Fruit fly (Drosophila melanogaster) whole organism, embryonic: ENCODE data around the gene Dbp21E2.

ENCODE experiments used
- CG10321 ChIP-seq: fragments of 200-800 bp; sonication (Bioruptor generic); IDR thresholded peaks from 2 replicates; pipeline ENCODE4 v1.3.6; 2022; ENCODE audit warnings: missing biosample characterization, missing genetic modification characterization
- CG10654 ChIP-seq: fragments of 200-800 bp; sonication (Bioruptor generic); optimal IDR thresholded peaks from 2 replicates; lab custom pipeline; 2016; ENCODE audit warnings: missing biosample characterization, missing genetic modification characterization
- CG12236 ChIP-seq: fragments of 200-800 bp; sonication (Bioruptor generic); optimal IDR thresholded peaks from 2 replicates; lab custom pipeline; 2016; ENCODE audit warnings: missing biosample characterization, missing genetic modification characterization
- CG12942 ChIP-seq: fragments of 200-800 bp; sonication (Bioruptor generic); optimal IDR thresholded peaks from 3 replicates; lab custom pipeline; 2016; ENCODE audit warnings: missing biosample characterization, missing genetic modification characterization
- CG16813 ChIP-seq: fragments of 200-800 bp; sonication (Bioruptor generic); IDR thresholded peaks from 3 replicates; pipeline ENCODE4 v1.3.6; 2022; ENCODE audit warnings: missing biosample characterization, missing genetic modification characterization; ENCODE audit not compliant: partially characterized antibody
- CG18262 ChIP-seq: fragments of 200-800 bp; optimal IDR thresholded peaks from 3 replicates; lab custom pipeline; 2019; ENCODE audit warnings: missing biosample characterization, mild to moderate bottlenecking, missing genetic modification characterization, moderate library complexity
- CG2199 ChIP-seq: fragments of 200-800 bp; sonication (Bioruptor generic); IDR thresholded peaks from 3 replicates; pipeline ENCODE4 v1.3.6; 2022; ENCODE audit warnings: missing biosample characterization, missing genetic modification characterization
- CG30431 ChIP-seq: fragments of 200-800 bp; sonication (Bioruptor generic); optimal IDR thresholded peaks from 2 replicates; lab custom pipeline; 2017; ENCODE audit warnings: missing biosample characterization, missing genetic modification characterization
- CG43689 ChIP-seq: fragments of 200-800 bp; sonication (Bioruptor generic); IDR thresholded peaks from 2 replicates; pipeline ENCODE4 v1.3.6; 2022; ENCODE audit warnings: missing biosample characterization, missing genetic modification characterization
- CG5953 ChIP-seq: fragments of 200-800 bp; sonication (Bioruptor generic); IDR thresholded peaks from 2 replicates; pipeline ENCODE4 v1.3.6; 2022; ENCODE audit warnings: missing biosample characterization, missing genetic modification characterization
- CG6854 ChIP-seq: fragments of 200-800 bp; sonication (Bioruptor generic); optimal IDR thresholded peaks from 3 replicates; lab custom pipeline; 2017; ENCODE audit warnings: missing biosample characterization, mild to moderate bottlenecking, missing genetic modification characterization
- CG8359 ChIP-seq: fragments of 200-800 bp; sonication (Bioruptor generic); optimal IDR thresholded peaks from 2 replicates; lab custom pipeline; 2017; ENCODE audit warnings: missing biosample characterization, mild to moderate bottlenecking, missing genetic modification characterization, borderline replicate concordance
- CG8944 ChIP-seq: fragments of 200-800 bp; sonication (Bioruptor generic); optimal IDR thresholded peaks from 3 replicates; lab custom pipeline; 2016; ENCODE audit warnings: missing biosample characterization, missing genetic modification characterization
- D ChIP-seq, 2 experiments: fragments of 200-800 bp in 1 of 2; fragments of >200 bp in 1 of 2; sonication (Bioruptor generic) in 1 of 2; optimal IDR thresholded peaks; 2 replicates in 1 of 2; 3 replicates in 1 of 2; lab custom pipeline; 2017; ENCODE audit warnings: mild to moderate bottlenecking in 1 of 2, missing biosample characterization in 1 of 2, missing genetic modification characterization in 1 of 2, missing genetic modification reagents in 1 of 2
- Dfd ChIP-seq, 2 experiments: fragments of >200 bp; optimal IDR thresholded peaks; 2 replicates each; lab custom pipeline; 2017; ENCODE audit warnings: missing biosample characterization in 2 of 2, missing genetic modification characterization in 2 of 2
- Dip3 ChIP-seq: fragments of 200-800 bp; sonication (Bioruptor generic); optimal IDR thresholded peaks from 3 replicates; lab custom pipeline; 2016; ENCODE audit warnings: missing biosample characterization, missing genetic modification characterization
- Doc3 ChIP-seq: fragments of 200-800 bp; sonication (Bioruptor generic); IDR thresholded peaks from 3 replicates; pipeline ENCODE4 v1.3.6; 2022; ENCODE audit warnings: missing biosample characterization, missing genetic modification characterization; ENCODE audit not compliant: partially characterized antibody
- Dref ChIP-seq: fragments of 200-800 bp; sonication (Bioruptor generic); IDR thresholded peaks from 2 replicates; pipeline ENCODE4 v1.3.6; 2022; ENCODE audit warnings: missing biosample characterization, missing genetic modification characterization
- Fer2 ChIP-seq: fragments of 200-800 bp; sonication (Bioruptor generic); optimal IDR thresholded peaks from 2 replicates; lab custom pipeline; 2018; ENCODE audit warnings: missing biosample characterization, mild to moderate bottlenecking, missing genetic modification characterization, moderate library complexity
- HHEX ChIP-seq: fragments of 200-800 bp; sonication (Bioruptor generic); optimal IDR thresholded peaks from 3 replicates; lab custom pipeline; 2017; ENCODE audit warnings: missing biosample characterization, mild to moderate bottlenecking, missing genetic modification characterization, missing genetic modification reagents
- Hr78 ChIP-seq, 2 experiments: fragments of 200-800 bp in 1 of 2; fragments of >200 bp in 1 of 2; sonication (Bioruptor generic) in 1 of 2; optimal IDR thresholded peaks; 2 replicates each; lab custom pipeline; 2017 to 2019; ENCODE audit warnings: missing biosample characterization in 2 of 2, missing genetic modification characterization in 2 of 2, mild to moderate bottlenecking in 1 of 2, moderate library complexity in 1 of 2
- Max ChIP-seq: fragments of 200-800 bp; sonication (Bioruptor generic); optimal IDR thresholded peaks from 2 replicates; lab custom pipeline; 2016; ENCODE audit warnings: missing biosample characterization, mild to moderate bottlenecking, missing genetic modification characterization
- NK7.1 ChIP-seq: fragments of 200-800 bp; sonication (Bioruptor generic); optimal IDR thresholded peaks from 3 replicates; lab custom pipeline; 2016; ENCODE audit warnings: missing biosample characterization, missing genetic modification characterization
- Neu2 ChIP-seq: fragments of 200-800 bp; sonication (Bioruptor generic); optimal IDR thresholded peaks from 3 replicates; lab custom pipeline; 2016; ENCODE audit warnings: missing biosample characterization, missing genetic modification characterization, borderline replicate concordance
- Opbp ChIP-seq: fragments of 200-800 bp; sonication (Bioruptor generic); IDR thresholded peaks from 3 replicates; pipeline ENCODE4 v1.3.6; 2022; ENCODE audit warnings: missing biosample characterization, missing genetic modification characterization; ENCODE audit not compliant: partially characterized antibody
- Ptx1 ChIP-seq: fragments of 200-800 bp; sonication (Bioruptor generic); IDR thresholded peaks from 2 replicates; pipeline ENCODE4 v1.3.6; 2022; ENCODE audit warnings: missing biosample characterization, missing genetic modification characterization
- Sry-δ ChIP-seq: fragments of 200-800 bp; sonication (Bioruptor generic); optimal IDR thresholded peaks from 2 replicates; lab custom pipeline; 2016; ENCODE audit warnings: missing biosample characterization, missing genetic modification characterization
- Taf1 ChIP-seq: fragments of 200-800 bp; sonication (Bioruptor generic); IDR thresholded peaks from 2 replicates; pipeline ENCODE4 v1.3.6; 2022; ENCODE audit warnings: missing biosample characterization, missing genetic modification characterization
- Usf ChIP-seq: fragments of 200-800 bp; sonication (Bioruptor generic); optimal IDR thresholded peaks from 2 replicates; lab custom pipeline; 2017; ENCODE audit warnings: missing genotype, missing biosample characterization, missing genetic modification characterization
- Vsx1 ChIP-seq: fragments of 200-800 bp; sonication (Bioruptor generic); optimal IDR thresholded peaks from 2 replicates; lab custom pipeline; 2017; ENCODE audit warnings: missing biosample characterization, mild to moderate bottlenecking, missing genetic modification characterization, missing genetic modification reagents
- Xrp1 ChIP-seq: fragments of 200-800 bp; sonication (Bioruptor generic); IDR thresholded peaks from 2 replicates; pipeline ENCODE4 v1.3.6; 2022; ENCODE audit warnings: missing biosample characterization, missing genetic modification characterization
- ab ChIP-seq: fragments of 200-800 bp; sonication (Bioruptor generic); optimal IDR thresholded peaks from 2 replicates; lab custom pipeline; 2016; ENCODE audit warnings: missing biosample characterization, missing genetic modification characterization
- ash1 ChIP-seq: fragments of 200-800 bp; sonication (Bioruptor generic); optimal IDR thresholded peaks from 2 replicates; lab custom pipeline; 2018; ENCODE audit warnings: missing biosample characterization, mild to moderate bottlenecking, missing genetic modification characterization
- cas ChIP-seq: fragments of 200-800 bp; sonication (Bioruptor generic); IDR thresholded peaks from 2 replicates; pipeline ENCODE4 v1.3.6; 2022; ENCODE audit warnings: missing biosample characterization, missing genetic modification characterization
- chm ChIP-seq: fragments of 200-800 bp; sonication (Bioruptor generic); IDR thresholded peaks from 2 replicates; pipeline ENCODE4 v1.3.6; 2022; ENCODE audit warnings: missing biosample characterization, missing genetic modification characterization
- da ChIP-seq: fragments of 200-800 bp; sonication (Bioruptor generic); optimal IDR thresholded peaks from 2 replicates; lab custom pipeline; 2016; ENCODE audit warnings: missing biosample characterization, missing genetic modification characterization
- dati ChIP-seq: fragments of 200-800 bp; sonication (Bioruptor generic); IDR thresholded peaks from 2 replicates; pipeline ENCODE4 v1.3.6; 2022; ENCODE audit warnings: missing biosample characterization, missing genetic modification characterization
- dysf ChIP-seq: fragments of 200-800 bp; sonication (Bioruptor generic); IDR thresholded peaks from 3 replicates; pipeline ENCODE4 v1.3.6; 2022; ENCODE audit warnings: missing biosample characterization, missing genetic modification characterization
- eve ChIP-seq, 2 experiments: fragments of >200 bp; optimal IDR thresholded peaks; 2 replicates each; lab custom pipeline; 2017; ENCODE audit warnings: missing biosample characterization in 2 of 2, missing genetic modification characterization in 2 of 2
- gcm ChIP-seq: fragments of 200-800 bp; sonication (Bioruptor generic); optimal IDR thresholded peaks from 2 replicates; lab custom pipeline; 2019; ENCODE audit warnings: missing biosample characterization, mild to moderate bottlenecking, missing genetic modification characterization, moderate library complexity
- gsb ChIP-seq: fragments of 200-800 bp; sonication (Bioruptor generic); IDR thresholded peaks from 2 replicates; pipeline ENCODE4 v1.3.6; 2022; ENCODE audit warnings: missing biosample characterization, missing genetic modification characterization
- klu ChIP-seq: fragments of 200-800 bp; sonication (Bioruptor generic); IDR thresholded peaks from 2 replicates; pipeline ENCODE4 v1.3.6; 2022; ENCODE audit warnings: missing biosample characterization, missing genetic modification characterization
- knrl ChIP-seq: fragments of 200-800 bp; sonication (Bioruptor generic); IDR thresholded peaks from 3 replicates; pipeline ENCODE4 v1.3.6; 2022; ENCODE audit warnings: missing biosample characterization, missing genetic modification characterization; ENCODE audit not compliant: partially characterized antibody
- odd ChIP-seq: fragments of 200-800 bp; sonication (Bioruptor generic); optimal IDR thresholded peaks from 2 replicates; lab custom pipeline; 2017; ENCODE audit warnings: missing biosample characterization, mild to moderate bottlenecking, missing genetic modification characterization
- sima ChIP-seq: fragments of 200-800 bp; sonication (Bioruptor generic); optimal IDR thresholded peaks from 2 replicates; lab custom pipeline; 2016; ENCODE audit warnings: missing biosample characterization, missing genetic modification characterization
- tap ChIP-seq: fragments of 200-800 bp; optimal IDR thresholded peaks from 3 replicates; lab custom pipeline; 2019; ENCODE audit warnings: missing biosample characterization, mild to moderate bottlenecking, missing genetic modification characterization, moderate library complexity
- trh ChIP-seq: fragments of 200-800 bp; sonication (Bioruptor generic); optimal IDR thresholded peaks from 2 replicates; lab custom pipeline; 2016; ENCODE audit warnings: missing biosample characterization, missing genetic modification characterization
- wdn ChIP-seq: fragments of 200-800 bp; sonication (Bioruptor generic); IDR thresholded peaks from 2 replicates; pipeline ENCODE4 v1.3.6; 2022; ENCODE audit warnings: missing biosample characterization, missing genetic modification characterization
- zfh1 ChIP-seq: fragments of 200-800 bp; sonication (Bioruptor generic); IDR thresholded peaks from 3 replicates; pipeline ENCODE4 v1.3.6; 2022; ENCODE audit warnings: missing biosample characterization, missing genetic modification characterization

The Dbp21E2 gene

dm6 chr2L:846167-846868 is 34.9 kb downstream of the Dbp21E2 start (continued):
- no peak for TF ChIP-seq Taf1
- TF ChIP-seq Fer2 = no peak
- TF ChIP-seq CG16813 (GFP tag; lab: Robert Waterston, UW) = no peak
- TF ChIP-seq Ptx1 = peak; percentile 71
- no peak for TF ChIP-seq Opbp (GFP tag; lab: Robert Waterston, UW)
- TF ChIP-seq CG5953 (GFP tag; lab: Robert Waterston, UW) = no peak
- TF ChIP-seq CG18262 = peak; percentile 76
- peak; percentile 63 for TF ChIP-seq ab
- TF ChIP-seq wdn (GFP tag; lab: Robert Waterston, UW) = no peak
- peak; percentile 23 for TF ChIP-seq Sry-δ
- TF ChIP-seq CG2199 (GFP tag; lab: Robert Waterston, UW) = no peak
- TF ChIP-seq zfh1 (GFP tag; lab: Robert Waterston, UW) = 0 out of 3 replicates have a peak, but pooled peaks have one; percentile 5
- TF ChIP-seq trh = no peak
- TF ChIP-seq D (optimal IDR thresholded peaks at IDR 0.05; lab: Kevin White, UChicago) = no peak
- peak; percentile 40 for TF ChIP-seq D (GFP tag; optimal IDR thresholded peaks at IDR 0.05; lab: Kevin White, UChicago)
- TF ChIP-seq eve (GFP tag; optimal IDR thresholded peaks at IDR 0.05; lab: Kevin White, UChicago) = no peak
- no peak for TF ChIP-seq CG43689 (GFP tag; lab: Robert Waterston, UW)
- no peak for TF ChIP-seq knrl
- TF ChIP-seq sima (GFP tag; lab: Kevin White, UChicago) = no peak
- no peak for TF ChIP-seq CG6854 (GFP tag; lab: Kevin White, UChicago)
- no peak for TF ChIP-seq cas (GFP tag; lab: Robert Waterston, UW)
- TF ChIP-seq CG10654 (GFP tag; lab: Kevin White, UChicago) = peak; percentile 20
- no peak for TF ChIP-seq Doc3 (GFP tag; lab: Robert Waterston, UW)
- no peak for TF ChIP-seq Dfd (GFP tag; optimal IDR thresholded peaks at IDR 0.05; lab: Kevin White, UChicago)
- TF ChIP-seq Dip3 (GFP tag; lab: Kevin White, UChicago) = peak; percentile 17
- TF ChIP-seq Vsx1 (GFP tag; lab: Kevin White, UChicago) = peak; percentile 15
- TF ChIP-seq tap = peak; percentile 55
- TF ChIP-seq CG8359 (GFP tag; lab: Kevin White, UChicago) = no peak
- TF ChIP-seq da = no peak
- TF ChIP-seq HHEX (GFP tag; lab: Kevin White, UChicago) = peak; percentile 40
- no peak for TF ChIP-seq NK7.1 (GFP tag; lab: Kevin White, UChicago)
- peak; percentile 47 for TF ChIP-seq CG30431
- no peak for TF ChIP-seq Dref (GFP tag; lab: Robert Waterston, UW)
- no peak for TF ChIP-seq Usf (GFP tag; lab: Kevin White, UChicago)
- no peak for TF ChIP-seq ash1
- peak; percentile 28 for TF ChIP-seq CG12236 (GFP tag; lab: Kevin White, UChicago)
- TF ChIP-seq CG10321 (GFP tag; lab: Robert Waterston, UW) = no peak
- TF ChIP-seq CG8944 = no peak
- TF ChIP-seq Hr78 (GFP tag; optimal IDR thresholded peaks at IDR 0.05; lab: Kevin White, UChicago) = peak in 1 of 2 experiments; percentile 69
- TF ChIP-seq odd (GFP tag; lab: Kevin White, UChicago) = peak; percentile 29
- no peak for TF ChIP-seq klu (GFP tag; lab: Robert Waterston, UW)
- TF ChIP-seq dati (GFP tag; lab: Robert Waterston, UW) = no peak
- TF ChIP-seq Xrp1 = peak; percentile 63; the same call in 1 of the 2 replicates
- TF ChIP-seq Neu2 (GFP tag; lab: Kevin White, UChicago) = no peak
- peak; percentile 43; the same call in 1 of the 3 replicates for TF ChIP-seq dysf (GFP tag; lab: Robert Waterston, UW)
- peak; percentile 54 for TF ChIP-seq CG12942 (GFP tag; lab: Kevin White, UChicago)
- TF ChIP-seq chm = peak; percentile 34; the same call in 1 of the 2 replicates
- no peak for TF ChIP-seq gsb (GFP tag; lab: Robert Waterston, UW)
- TF ChIP-seq gcm (GFP tag; lab: Kevin White, UChicago) = no peak
- peak; percentile 5 for TF ChIP-seq Max (GFP tag; lab: Kevin White, UChicago)
